Fruit fly (Drosophila melanogaster): ENCODE results near the gene S.

Gene S

dm6 chr2L:1077469-1077993, at the start of gene S, which contains the start of gene ast (continued):
- TF ChIP-seq ems (GFP tag; optimal IDR thresholded peaks at IDR 0.05) (no peak), gem (tag; optimal IDR thresholded peaks at IDR 0.05) (no peak), YL-1 (GFP tag; optimal IDR thresholded peaks at IDR 0.05) (peak; percentile 76), amos (GFP tag; IDR thresholded peaks at IDR 0.05; ENCODE audit: partially characterized antibody) (peak; percentile 99), vvl (GFP tag; IDR thresholded peaks at IDR 0.05) (peak; percentile 59), Bdp1 (GFP tag; optimal IDR thresholded peaks at IDR 0.05) (no peak), GATAe (GFP tag; conservative IDR thresholded peaks at IDR 0.05) (no peak), CG8944 (GFP tag; optimal IDR thresholded peaks at IDR 0.05) (peak; percentile 11), her (GFP tag; optimal IDR thresholded peaks at IDR 0.05) (peak; percentile 67), CG31224 (GFP tag; IDR thresholded peaks at IDR 0.05) (no peak), pum (GFP tag; optimal IDR thresholded peaks at IDR 0.05) (peak; percentile 0), BtbVII (GFP tag; optimal IDR thresholded peaks at IDR 0.05) (peak; percentile 33), Dfd (GFP tag; optimal IDR thresholded peaks at IDR 0.05) (no peak), CG30020 (tag; optimal IDR thresholded peaks at IDR 0.05) (peak; percentile 18), CG13296 (GFP tag; optimal IDR thresholded peaks at IDR 0.05) (no peak), CG33557 (GFP tag; optimal IDR thresholded peaks at IDR 0.05) (no peak), Pdp1 (GFP tag; optimal IDR thresholded peaks at IDR 0.05) (peak in 1 of 2 experiments; percentile 52), CG18476 (GFP tag; optimal IDR thresholded peaks at IDR 0.05) (no peak), CG10431 (GFP tag; optimal IDR thresholded peaks at IDR 0.05) (no peak), CG11504 (tag; optimal IDR thresholded peaks at IDR 0.05) (no peak), bigmax (GFP tag; optimal IDR thresholded peaks at IDR 0.05) (peak; percentile 36), zen (tag; optimal IDR thresholded peaks at IDR 0.05) (no peak), Kr (GFP tag; optimal IDR thresholded peaks at IDR 0.05) (no peak), bcd (GFP tag; optimal IDR thresholded peaks at IDR 0.05) (no peak), CG11247 (GFP tag; IDR thresholded peaks at IDR 0.05) (peak; percentile 30; the same call in 1 of the 2 replicates), scrt (GFP tag; optimal IDR thresholded peaks at IDR 0.05) (peak; percentile 34), NC2α (GFP tag; optimal IDR thresholded peaks at IDR 0.05) (no peak), Jarid2 (GFP tag; optimal IDR thresholded peaks at IDR 0.05) (peak; percentile 91), CG7928 (GFP tag; optimal IDR thresholded peaks at IDR 0.05) (peak; percentile 27), Chrac-16 (GFP tag; optimal IDR thresholded peaks at IDR 0.05) (no peak), CG9437 (GFP tag; optimal IDR thresholded peaks at IDR 0.05) (peak; percentile 92), Meics (GFP tag; optimal IDR thresholded peaks at IDR 0.05) (peak; percentile 45), CG43689 (GFP tag; IDR thresholded peaks at IDR 0.05) (no peak), hth (optimal IDR thresholded peaks at IDR 0.05) (no peak), odd (GFP tag; optimal IDR thresholded peaks at IDR 0.05) (no peak), CG10543 (GFP tag; optimal IDR thresholded peaks at IDR 0.05) (peak; percentile 40), nmo (GFP tag; optimal IDR thresholded peaks at IDR 0.05) (peak; percentile 65), CG15696 (tag; optimal IDR thresholded peaks at IDR 0.05) (no peak), cato (GFP tag; optimal IDR thresholded peaks at IDR 0.05; ENCODE audit: borderline replicate concordance) (no peak), CG16815 (GFP tag; optimal IDR thresholded peaks at IDR 0.05) (no peak), CG8290 (GFP tag; optimal IDR thresholded peaks at IDR 0.05) (peak; percentile 37), CG8290 (tag; optimal IDR thresholded peaks at IDR 0.05) (no peak), HLH54F (GFP tag; optimal IDR thresholded peaks at IDR 0.05) (peak; percentile 34), aop (GFP tag; IDR thresholded peaks at IDR 0.05) (no peak), CG11560 (tag; IDR thresholded peaks at IDR 0.05) (peak; percentile 51; the same call in 2 of the 3 replicates), H15 (GFP tag; IDR thresholded peaks at IDR 0.05) (no peak), Max (GFP tag; optimal IDR thresholded peaks at IDR 0.05) (peak; percentile 47), sc (optimal IDR thresholded peaks at IDR 0.05) (no peak), sc (GFP tag; optimal IDR thresholded peaks at IDR 0.05) (no peak), CG6683 (GFP tag; optimal IDR thresholded peaks at IDR 0.05) (no peak), ab (GFP tag; optimal IDR thresholded peaks at IDR 0.05) (no peak)
